Worm (Caenorhabditis elegans) whole organism, late embryonic: ENCODE measurements around the gene M163.21.

Experiments
- T23F11.4 ChIP-seq: fragments of 200-800 bp; sonication (Bioruptor generic); optimal IDR thresholded peaks from 2 replicates; lab custom pipeline; 2018; ENCODE audit warnings: mild to moderate bottlenecking, missing genetic modification characterization, missing compliant biosample characterization
- ceh-24 ChIP-seq: sonication (generic microtip); optimal IDR thresholded peaks from 2 replicates; lab custom pipeline; 2016; ENCODE audit warnings: mild to moderate bottlenecking, missing genetic modification characterization, missing compliant biosample characterization
- ceh-6 ChIP-seq: fragments of 200-800 bp; sonication (Bioruptor generic); optimal IDR thresholded peaks from 2 replicates; lab custom pipeline; 2018; ENCODE audit warnings: mild to moderate bottlenecking, missing genetic modification characterization, missing compliant biosample characterization
- dve-1 ChIP-seq: sonication (generic microtip); optimal IDR thresholded peaks from 2 replicates; lab custom pipeline; 2017; ENCODE audit warnings: antibody characterized with exemption, mild to moderate bottlenecking, missing genetic modification characterization, missing compliant biosample characterization
- fkh-10 ChIP-seq: fragments of 150-350 bp; optimal IDR thresholded peaks from 2 replicates; lab custom pipeline; 2014; ENCODE audit warnings: missing biosample characterization, missing genetic modification reagents, missing genetic modification characterization
- lim-6 ChIP-seq: sonication (generic microtip); optimal IDR thresholded peaks from 2 replicates; lab custom pipeline; 2016; ENCODE audit warnings: missing genetic modification characterization, missing compliant biosample characterization
- lin-11 ChIP-seq: fragments of 200-800 bp; sonication (Bioruptor generic); optimal IDR thresholded peaks from 2 replicates; lab custom pipeline; 2018; ENCODE audit warnings: mild to moderate bottlenecking, missing genetic modification characterization, missing compliant biosample characterization
- nfya-1 ChIP-seq: sonication (generic microtip); optimal IDR thresholded peaks from 2 replicates; lab custom pipeline; 2017; ENCODE audit warnings: missing genetic modification characterization, mild to moderate bottlenecking, missing compliant biosample characterization, antibody characterized with exemption, moderate library complexity
- nhr-11 ChIP-seq: fragments of 150-350 bp; optimal IDR thresholded peaks from 2 replicates; lab custom pipeline; 2014; ENCODE audit warnings: missing biosample characterization, missing genetic modification characterization
- npax-4 ChIP-seq: sonication (generic microtip); optimal IDR thresholded peaks from 2 replicates; lab custom pipeline; 2016; ENCODE audit warnings: missing genetic modification characterization, missing compliant biosample characterization
- rnt-1 ChIP-seq: sonication (generic microtip); optimal IDR thresholded peaks from 2 replicates; lab custom pipeline; 2016; ENCODE audit warnings: missing genetic modification characterization, missing compliant biosample characterization

DNA sequence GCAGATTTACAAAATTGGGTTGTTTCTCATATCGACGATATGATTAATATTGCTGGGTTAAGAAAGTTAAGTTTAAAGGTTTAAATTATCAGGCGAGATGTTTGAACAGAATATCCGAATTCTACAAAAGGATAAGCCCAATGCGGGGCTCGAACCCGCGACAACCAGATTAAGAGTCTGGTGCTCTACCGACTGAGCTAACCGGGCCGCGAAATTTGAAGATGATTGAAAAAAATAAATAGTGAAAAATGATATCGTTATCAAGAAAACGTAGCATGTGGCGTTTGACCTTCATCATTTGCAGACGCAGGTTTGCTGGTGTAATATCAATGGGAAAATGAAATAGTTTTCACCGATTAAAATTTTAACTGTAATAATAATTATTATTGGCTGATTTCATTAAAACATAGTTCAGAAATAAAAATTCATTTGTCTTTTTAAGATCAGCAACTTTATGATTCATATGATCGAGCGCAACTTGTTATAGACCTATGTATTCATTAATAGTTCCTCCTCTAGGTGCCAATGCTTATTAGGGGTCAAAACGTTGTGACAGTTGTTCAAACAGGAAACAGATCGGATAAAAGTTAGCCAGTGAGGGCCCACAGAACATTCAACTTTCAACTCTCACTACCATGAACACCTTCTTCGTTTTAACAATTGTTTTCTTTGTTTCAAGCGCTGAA, 12.3 kb downstream of the M163.21 start, which contains the start of gene M163.11:
- TF ChIP-seq T23F11.4 (GFP tag; lab: Kevin White, UChicago) (no peak), npax-4 (tag; lab: Kevin White, UChicago) (no peak), fkh-10 (GFP tag; lab: Kevin White, UChicago) (no peak), dve-1 (tag; lab: Kevin White, UChicago) (peak; percentile 45), lin-11 (no peak), rnt-1 (tag; lab: Kevin White, UChicago) (no peak), ceh-24 (no peak), lim-6 (no peak), nhr-11 (tag; lab: Kevin White, UChicago) (no peak), ceh-6 (GFP tag; lab: Kevin White, UChicago) (no peak), nfya-1 (tag; lab: Kevin White, UChicago) (no peak)
